Worm (Caenorhabditis elegans): Measurements from ENCODE around the gene F02D10.2.
A peak's percentile ranks its signal among the peaks of the same experiment; 100 is the strongest.

DNA sequence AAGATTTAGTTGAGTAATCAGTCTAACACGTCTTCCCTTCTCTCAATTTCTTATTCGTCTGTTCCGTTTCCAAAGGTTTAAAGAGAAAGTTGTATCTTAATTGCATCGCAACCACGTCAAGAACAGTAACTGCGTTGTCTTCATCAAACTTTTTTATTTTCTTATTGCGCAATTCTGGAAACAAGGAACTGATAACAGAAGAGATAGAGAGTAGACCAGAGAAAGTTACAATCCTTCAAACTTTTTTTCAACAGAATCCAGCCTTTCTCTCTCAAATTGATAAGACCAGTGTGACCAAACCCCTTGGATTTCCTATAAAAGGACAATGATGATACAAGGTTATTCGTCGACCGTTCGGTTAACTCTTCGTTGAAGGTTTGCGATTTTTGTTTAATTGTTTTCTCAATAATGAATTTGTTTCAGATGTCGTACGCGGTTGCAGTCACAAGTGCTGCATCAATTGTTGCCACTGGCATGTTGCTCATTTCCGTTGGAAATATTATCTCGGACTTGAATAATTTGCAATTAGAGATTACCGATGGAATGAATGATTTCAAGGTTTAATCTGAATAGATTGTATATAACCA is 5.4 kb upstream of the F02D10.2 start, which contains the start of gene col-184:
- TF ChIP-seq ama-1 (optimal IDR thresholded peaks at IDR 0.05), result no peak
- no peak for TF ChIP-seq lin-13 (GFP tag; optimal IDR thresholded peaks at IDR 0.05)
- TF ChIP-seq blmp-1 (tag; optimal IDR thresholded peaks at IDR 0.05; ENCODE audit: insufficient read depth), result peak; percentile 49
- TF ChIP-seq fos-1 (tag; optimal IDR thresholded peaks at IDR 0.05), result no peak
- TF ChIP-seq snpc-4 (tag; optimal IDR thresholded peaks at IDR 0.05), result no peak
- TF ChIP-seq skn-1 (tag; optimal IDR thresholded peaks at IDR 0.05), result no peak
- TF ChIP-seq mdl-1 (tag; optimal IDR thresholded peaks at IDR 0.05), result no peak
- TF ChIP-seq sma-3 (GFP tag; optimal IDR thresholded peaks at IDR 0.05), result peak; percentile 65

Data from whole organism, L2 larva.